Worm (Caenorhabditis elegans): ENCODE results near the gene lgc-18.

Gene lgc-18

ce11 chrX:12171631-12172348 lies 46.4 kb downstream of the lgc-18 start, which contains the start of gene F57G12.1 (continued):
- TF ChIP-seq die-1 (tag; optimal IDR thresholded peaks at IDR 0.05): peak; percentile 37

- TF ChIP-seq let-526 (GFP tag; IDR thresholded peaks at IDR 0.05) (no peak), nfyb-1 (GFP tag; IDR thresholded peaks at IDR 0.05) (peak; percentile 68), ets-4 (GFP tag; optimal IDR thresholded peaks at IDR 0.05) (peak; percentile 71), atf-7 (tag; optimal IDR thresholded peaks at IDR 0.05) (peak; percentile 6), ztf-6 (GFP tag; IDR thresholded peaks at IDR 0.05) (no peak), dox-1 (GFP tag; IDR thresholded peaks at IDR 0.05) (peak; percentile 56; the same call in 1 of the 2 replicates), B0336.3 (GFP tag; IDR thresholded peaks at IDR 0.05) (peak; percentile 33; the same call in 1 of the 2 replicates), unc-62 (GFP tag; optimal IDR thresholded peaks at IDR 0.05) (peak; percentile 96), ztf-22 (GFP tag; optimal IDR thresholded peaks at IDR 0.05) (peak; percentile 3), let-607 (tag; optimal IDR thresholded peaks at IDR 0.05) (peak; percentile 43 to 56), die-1 (tag; optimal IDR thresholded peaks at IDR 0.05) (no peak), nhr-80 (tag; optimal IDR thresholded peaks at IDR 0.05) (peak; percentile 98), ceh-40 (GFP tag; IDR thresholded peaks at IDR 0.05) (no peak), F10E7.11 (tag; optimal IDR thresholded peaks at IDR 0.05) (no peak), nhr-90 (tag; optimal IDR thresholded peaks at IDR 0.05) (peak; percentile 60), tbp1 (GFP tag; optimal IDR thresholded peaks at IDR 0.05) (peak; percentile 14), chd-7 (tag; optimal IDR thresholded peaks at IDR 0.05) (peak; percentile 31), cebp-1 (GFP tag; IDR thresholded peaks at IDR 0.05) (peak; percentile 93), cebp-1 (tag; optimal IDR thresholded peaks at IDR 0.05) (peak; percentile 95)
Observed at ce11 chrX:12172482-12173134, 47.2 kb downstream of the lgc-18 start.

- no peak for TF ChIP-seq atf-7 (tag; optimal IDR thresholded peaks at IDR 0.05)
- TF ChIP-seq nhr-80 (tag; optimal IDR thresholded peaks at IDR 0.05): peak; percentile 32
Observed at ce11 chrX:12173989-12174388, 48.6 kb downstream of the lgc-18 start.

- TF ChIP-seq nhr-80 (tag; optimal IDR thresholded peaks at IDR 0.05): peak; percentile 60
- TF ChIP-seq athp-1 (tag; optimal IDR thresholded peaks at IDR 0.05): no peak
- no peak for TF ChIP-seq F22D6.2 (tag; optimal IDR thresholded peaks at IDR 0.05)
Observed at ce11 chrX:12174686-12175404, 49.4 kb downstream of the lgc-18 start.

- TF ChIP-seq cebp-1 (GFP tag; IDR thresholded peaks at IDR 0.05) (no peak), cebp-1 (tag; optimal IDR thresholded peaks at IDR 0.05) (peak; percentile 23), ztf-3 (GFP tag; optimal IDR thresholded peaks at IDR 0.05) (no peak), xnd-1 (tag; optimal IDR thresholded peaks at IDR 0.05) (no peak), B0035.1 (tag; optimal IDR thresholded peaks at IDR 0.05) (no peak), ztf-25 (GFP tag; IDR thresholded peaks at IDR 0.05) (peak; percentile 32; the same call in 1 of the 2 replicates)
Observed at ce11 chrX:12175667-12176278, 50.4 kb downstream of the lgc-18 start.

ce11 chrX:12176394-12176793 lies 51.0 kb downstream of the lgc-18 start:
- no peak for TF ChIP-seq sptf-2 (GFP tag; optimal IDR thresholded peaks at IDR 0.05)
- peak; percentile 6 for TF ChIP-seq ZK185.1 (tag; optimal IDR thresholded peaks at IDR 0.05; ENCODE audit: poor library complexity, severe bottlenecking)
- TF ChIP-seq lin-40 (tag; optimal IDR thresholded peaks at IDR 0.05): peak; percentile 20
